Worm (Caenorhabditis elegans): ENCODE data around the gene argk-1.

DNA sequence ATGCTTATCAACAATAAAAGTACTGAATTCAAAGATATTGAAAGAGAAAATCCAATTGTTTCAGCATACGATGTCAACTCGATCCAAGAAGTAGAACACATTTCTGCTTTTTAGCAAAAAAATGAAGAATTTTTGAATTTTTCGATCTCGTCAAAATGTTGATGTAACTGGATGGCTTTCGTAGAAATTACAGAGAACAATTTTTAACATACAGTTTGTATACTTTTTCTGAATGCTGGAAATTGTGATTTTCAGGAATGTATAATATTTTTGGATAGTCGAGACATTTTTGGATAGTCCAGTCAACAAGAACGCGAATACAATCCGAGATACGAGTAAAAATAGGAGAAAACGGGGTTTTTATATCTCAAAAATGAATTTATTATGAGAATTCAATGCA lies 14.9 kb downstream of the argk-1 start, which contains the start of gene str-103:
- TF ChIP-seq hmbx-1 (tag; optimal IDR thresholded peaks at IDR 0.05) (no peak), tbx-11 (GFP tag; IDR thresholded peaks at IDR 0.05) (no peak), ceh-13 (GFP tag; optimal IDR thresholded peaks at IDR 0.05) (no peak), tbx-37 (GFP tag; conservative IDR thresholded peaks at IDR 0.05) (no peak), pes-1 (GFP tag; IDR thresholded peaks at IDR 0.05) (no peak)
